Worm (Caenorhabditis elegans) whole organism, midembryonic: ENCODE data around the gene col-10.

Source experiments
- cog-1 ChIP-seq: sonication (generic microtip); optimal IDR thresholded peaks from 2 replicates; lab custom pipeline; 2016; ENCODE audit warnings: missing genetic modification characterization, missing compliant biosample characterization
- flt-1 ChIP-seq: fragments of 200-800 bp; sonication (Bioruptor generic); IDR thresholded peaks from 2 replicates; pipeline ENCODE4 v1.3.6; 2022; ENCODE audit warnings: missing genetic modification characterization, missing compliant biosample characterization
- med-1 ChIP-seq: sonication (generic microtip); optimal IDR thresholded peaks from 2 replicates; lab custom pipeline; 2017; ENCODE audit warnings: missing genetic modification characterization, mild to moderate bottlenecking, missing compliant biosample characterization, antibody characterized with exemption, missing genetic modification reagents; ENCODE audit not compliant: insufficient read depth
- ref-1 ChIP-seq: fragments of 200-800 bp; sonication (Bioruptor generic); conservative IDR thresholded peaks from 2 replicates; pipeline ENCODE4 v1.3.6; 2022; ENCODE audit warnings: missing genetic modification reagents, missing genetic modification characterization, missing compliant biosample characterization

DNA sequence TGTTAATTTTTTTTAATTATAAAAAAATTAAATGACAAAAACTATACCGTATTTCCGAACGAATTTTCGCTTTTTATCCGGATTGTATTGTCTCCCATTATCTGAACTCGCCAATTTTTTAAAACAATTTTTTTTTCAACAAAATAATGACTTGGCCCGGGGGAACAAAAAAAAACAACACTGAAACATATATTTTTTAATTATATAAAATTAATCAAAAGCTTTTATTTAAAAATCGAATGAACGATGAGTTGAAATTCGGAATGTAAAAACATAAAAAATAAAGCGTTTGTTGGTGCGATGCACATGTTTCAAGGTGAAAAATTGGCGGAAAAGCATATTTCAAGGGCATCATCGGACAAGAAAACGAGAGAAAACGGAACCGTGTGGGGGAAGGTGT, 48.4 kb upstream of the col-10 start, which contains the start of gene mdt-27:
- TF ChIP-seq med-1 (no peak), flt-1 (GFP tag; lab: Robert Waterston, UW) (no peak), ref-1 (GFP tag; lab: Robert Waterston, UW) (no peak), cog-1 (tag; lab: Kevin White, UChicago) (no peak)
